Worm (Caenorhabditis elegans) whole organism, L1 larva: ENCODE data around the gene unc-45.
A peak's percentile ranks its signal among the peaks of the same experiment; 100 is the strongest.

Experiments
- C04F5.9 ChIP-seq: sonication (generic microtip); optimal IDR thresholded peaks from 2 replicates; lab custom pipeline; 2016; ENCODE audit warnings: missing genetic modification characterization, missing compliant biosample characterization
- C34B4.2 ChIP-seq: sonication (generic microtip); optimal IDR thresholded peaks from 2 replicates; lab custom pipeline; 2017; ENCODE audit warnings: mild to moderate bottlenecking, missing genetic modification characterization, missing compliant biosample characterization
- F16B12.6 ChIP-seq: fragments of 150-350 bp; optimal IDR thresholded peaks from 2 replicates; lab custom pipeline; 2014; ENCODE audit warnings: missing biosample characterization, missing genetic modification characterization
- aha-1 ChIP-seq: fragments of 150-350 bp; optimal IDR thresholded peaks from 2 replicates; lab custom pipeline; 2014; ENCODE audit warnings: missing biosample characterization, missing genetic modification characterization
- alr-1 ChIP-seq: fragments of 200-800 bp; sonication (Bioruptor generic); optimal IDR thresholded peaks from 2 replicates; lab custom pipeline; 2018; ENCODE audit warnings: borderline replicate concordance, mild to moderate bottlenecking, missing genetic modification characterization, missing compliant biosample characterization
- aly-2 ChIP-seq: fragments of 150-350 bp; optimal IDR thresholded peaks from 2 replicates; lab custom pipeline; 2014; ENCODE audit warnings: missing biosample characterization, missing genetic modification characterization
- ama-1 ChIP-seq: fragments of 150-350 bp; optimal IDR thresholded peaks from 2 replicates; lab custom pipeline; 2014
- ceh-82 ChIP-seq, 3 experiments: fragments of 150-350 bp in 1 of 3; sonication (generic microtip) in 2 of 3; optimal IDR thresholded peaks; 2 replicates each; lab custom pipeline; 2014 to 2017; ENCODE audit warnings: missing biosample characterization in 3 of 3, missing genetic modification characterization in 3 of 3
- ceh-90 ChIP-seq: sonication (generic microtip); optimal IDR thresholded peaks from 2 replicates; lab custom pipeline; 2016; ENCODE audit warnings: missing genetic modification characterization, missing compliant biosample characterization
- ces-1 ChIP-seq: fragments of 150-350 bp; optimal IDR thresholded peaks from 2 replicates; lab custom pipeline; 2014; ENCODE audit warnings: missing biosample characterization, missing genetic modification reagents, missing genetic modification characterization
- dpl-1 ChIP-seq, 3 experiments: fragments of 150-350 bp in 2 of 3; sonication (generic microtip) in 1 of 3; optimal IDR thresholded peaks; 2 replicates each; lab custom pipeline; 2014 to 2017; ENCODE audit warnings: missing biosample characterization in 3 of 3, missing genetic modification characterization in 3 of 3, missing genetic modification reagents in 3 of 3
- dsc-1 ChIP-seq: sonication (generic microtip); optimal IDR thresholded peaks from 2 replicates; lab custom pipeline; 2016; ENCODE audit warnings: mild to moderate bottlenecking, missing genetic modification characterization, missing compliant biosample characterization
- efl-3 ChIP-seq: fragments of 200-800 bp; sonication (Bioruptor generic); optimal IDR thresholded peaks from 2 replicates; lab custom pipeline; 2018; ENCODE audit warnings: mild to moderate bottlenecking, missing genetic modification characterization, missing compliant biosample characterization
- egl-13 ChIP-seq: sonication (generic microtip); optimal IDR thresholded peaks from 2 replicates; lab custom pipeline; 2016; ENCODE audit warnings: missing genotype, missing genetic modification reagents, missing genetic modification characterization, missing compliant biosample characterization
- egl-27 ChIP-seq, 2 experiments: fragments of 150-350 bp in 1 of 2; sonication (generic microtip); optimal IDR thresholded peaks; 3 replicates each; lab custom pipeline; 2017 to 2018; ENCODE audit warnings: missing biosample characterization in 2 of 2, missing genetic modification characterization in 2 of 2, missing genetic modification reagents in 2 of 2
- ets-5 ChIP-seq: fragments of 200-800 bp; sonication (Bioruptor generic); IDR thresholded peaks from 2 replicates; pipeline ENCODE4 v1.3.6; 2022; ENCODE audit warnings: missing genetic modification characterization, missing compliant biosample characterization
- fkh-4 ChIP-seq: sonication (generic microtip); optimal IDR thresholded peaks from 2 replicates; lab custom pipeline; 2016; ENCODE audit warnings: missing compliant biosample characterization, missing genetic modification characterization, borderline replicate concordance
- fkh-8 ChIP-seq: sonication (generic microtip); optimal IDR thresholded peaks from 2 replicates; lab custom pipeline; 2016; ENCODE audit warnings: mild to moderate bottlenecking, missing genetic modification characterization, missing compliant biosample characterization
- grh-1 ChIP-seq: fragments of 200-800 bp; sonication (Bioruptor generic); IDR thresholded peaks from 2 replicates; pipeline ENCODE4 v1.3.6; 2022; ENCODE audit warnings: missing genetic modification reagents, missing genetic modification characterization, missing compliant biosample characterization
- irx-1 ChIP-seq: sonication (generic microtip); optimal IDR thresholded peaks from 2 replicates; lab custom pipeline; 2016; ENCODE audit warnings: missing genetic modification characterization, missing compliant biosample characterization
- isw-1 ChIP-seq: fragments of 200-800 bp; sonication (Bioruptor generic); IDR thresholded peaks from 2 replicates; pipeline ENCODE4 v1.3.6; 2022; ENCODE audit warnings: missing genetic modification characterization, missing compliant biosample characterization
- lin-13 ChIP-seq: fragments of 150-350 bp; optimal IDR thresholded peaks from 2 replicates; lab custom pipeline; 2014; ENCODE audit warnings: missing biosample characterization, missing genetic modification reagents, missing genetic modification characterization
- lin-15B ChIP-seq: fragments of 150-350 bp; sonication (generic microtip); optimal IDR thresholded peaks from 3 replicates; lab custom pipeline; 2014; ENCODE audit warnings: missing biosample characterization, missing genetic modification characterization
- lir-3 ChIP-seq: sonication (generic microtip); optimal IDR thresholded peaks from 2 replicates; lab custom pipeline; 2016; ENCODE audit warnings: mild to moderate bottlenecking, missing genetic modification characterization, moderate library complexity, missing compliant biosample characterization; ENCODE audit not compliant: poor library complexity
- lsy-2 ChIP-seq, 2 experiments: fragments of 150-350 bp; optimal IDR thresholded peaks; 2 replicates each; lab custom pipeline; 2014; ENCODE audit warnings: missing biosample characterization in 2 of 2, missing genetic modification characterization in 2 of 2
- mab-9 ChIP-seq: fragments of 200-800 bp; sonication (Bioruptor generic); IDR thresholded peaks from 2 replicates; pipeline ENCODE4 v1.3.6; 2022; ENCODE audit warnings: missing genetic modification reagents, missing genetic modification characterization, missing compliant biosample characterization
- mdl-1 ChIP-seq, 2 experiments: fragments of 150-350 bp; optimal IDR thresholded peaks; 2 replicates each; lab custom pipeline; 2014 to 2017; ENCODE audit warnings: missing biosample characterization in 2 of 2, missing genetic modification characterization in 2 of 2, inconsistent platforms in 1 of 2
- mef-2 ChIP-seq: fragments of 150-350 bp; optimal IDR thresholded peaks from 2 replicates; lab custom pipeline; 2014; ENCODE audit warnings: missing biosample characterization, missing genetic modification characterization
- nhr-12 ChIP-seq: sonication (generic microtip); optimal IDR thresholded peaks from 2 replicates; lab custom pipeline; 2017; ENCODE audit warnings: missing biosample characterization, missing genetic modification characterization
- nhr-19 ChIP-seq: fragments of 200-800 bp; sonication (Bioruptor generic); conservative IDR thresholded peaks from 2 replicates; pipeline ENCODE4 v1.3.6; 2022; ENCODE audit warnings: missing genetic modification characterization, missing compliant biosample characterization
- nhr-28 ChIP-seq: fragments of 150-350 bp; optimal IDR thresholded peaks from 2 replicates; lab custom pipeline; 2014; ENCODE audit warnings: missing biosample characterization, missing genetic modification characterization
- nhr-47 ChIP-seq: sonication (generic microtip); optimal IDR thresholded peaks from 2 replicates; lab custom pipeline; 2016; ENCODE audit warnings: mild to moderate bottlenecking, missing genetic modification characterization, moderate library complexity, missing compliant biosample characterization
- nhr-76 ChIP-seq: sonication (generic microtip); optimal IDR thresholded peaks from 2 replicates; lab custom pipeline; 2017; ENCODE audit warnings: missing biosample characterization, missing genetic modification characterization
- nhr-77 ChIP-seq: fragments of 150-350 bp; optimal IDR thresholded peaks from 2 replicates; lab custom pipeline; 2014; ENCODE audit warnings: missing biosample characterization, missing genetic modification characterization
- nhr-84 ChIP-seq: sonication (generic microtip); optimal IDR thresholded peaks from 2 replicates; lab custom pipeline; 2017; ENCODE audit warnings: missing biosample characterization, missing genetic modification characterization
- nhr-85 ChIP-seq: sonication (generic microtip); peaks from one replicate; lab custom pipeline; 2016; ENCODE audit warnings: missing genetic modification characterization, inconsistent platforms, missing compliant biosample characterization
- pag-3 ChIP-seq: sonication (generic microtip); optimal IDR thresholded peaks from 2 replicates; lab custom pipeline; 2017; ENCODE audit warnings: missing genetic modification characterization, mild to moderate bottlenecking, missing compliant biosample characterization, antibody characterized with exemption, borderline replicate concordance; ENCODE audit not compliant: insufficient read depth
- pax-3 ChIP-seq: fragments of 200-800 bp; sonication (Bioruptor generic); optimal IDR thresholded peaks from 2 replicates; lab custom pipeline; 2018; ENCODE audit warnings: mild to moderate bottlenecking, missing genetic modification characterization, moderate library complexity, missing compliant biosample characterization
- pqm-1 ChIP-seq: sonication (generic microtip); optimal IDR thresholded peaks from 3 replicates; lab custom pipeline; 2017; ENCODE audit warnings: missing biosample characterization, missing genetic modification characterization
- rnt-1 ChIP-seq: sonication (generic microtip); optimal IDR thresholded peaks from 2 replicates; lab custom pipeline; 2016; ENCODE audit warnings: mild to moderate bottlenecking, missing genetic modification characterization, moderate library complexity, missing compliant biosample characterization
- skn-1 ChIP-seq: fragments of 150-350 bp; optimal IDR thresholded peaks from 2 replicates; lab custom pipeline; 2014; ENCODE audit warnings: missing biosample characterization, missing genetic modification characterization
- snu-23 ChIP-seq: sonication (generic microtip); optimal IDR thresholded peaks from 2 replicates; lab custom pipeline; 2016; ENCODE audit warnings: missing genetic modification characterization, missing compliant biosample characterization
- sox-4 ChIP-seq: sonication (generic microtip); optimal IDR thresholded peaks from 2 replicates; lab custom pipeline; 2016; ENCODE audit warnings: missing genetic modification characterization, missing compliant biosample characterization
- sptf-1 ChIP-seq: fragments of 150-350 bp; optimal IDR thresholded peaks from 2 replicates; lab custom pipeline; 2014; ENCODE audit warnings: missing biosample characterization, missing genetic modification characterization
- tlp-1 ChIP-seq: fragments of 150-350 bp; optimal IDR thresholded peaks from 2 replicates; lab custom pipeline; 2014; ENCODE audit warnings: missing biosample characterization, missing genetic modification characterization
- unc-130 ChIP-seq: fragments of 150-350 bp; optimal IDR thresholded peaks from 2 replicates; lab custom pipeline; 2017; ENCODE audit warnings: missing biosample characterization, missing genetic modification characterization, inconsistent platforms
- unc-98 ChIP-seq: fragments of 200-800 bp; sonication (Bioruptor generic); IDR thresholded peaks from 2 replicates; pipeline ENCODE4 v1.3.6; 2022; ENCODE audit warnings: missing genetic modification characterization, missing compliant biosample characterization
- xbp-1 ChIP-seq: sonication (generic microtip); optimal IDR thresholded peaks from 2 replicates; lab custom pipeline; 2016; ENCODE audit warnings: missing genetic modification characterization, missing compliant biosample characterization
- zag-1 ChIP-seq: fragments of 150-350 bp; optimal IDR thresholded peaks from 2 replicates; lab custom pipeline; 2014; ENCODE audit warnings: missing biosample characterization, missing genetic modification characterization
- zip-4 ChIP-seq: fragments of 200-800 bp; sonication (Bioruptor generic); optimal IDR thresholded peaks from 2 replicates; lab custom pipeline; 2018; ENCODE audit warnings: mild to moderate bottlenecking, missing genetic modification characterization, moderate library complexity, missing compliant biosample characterization
- ztf-11 ChIP-seq, 2 experiments: sonication (generic microtip); optimal IDR thresholded peaks; 2 replicates each; lab custom pipeline; 2016 to 2017; ENCODE audit warnings: missing genetic modification characterization in 2 of 2, missing biosample characterization in 1 of 2, missing compliant biosample characterization in 1 of 2
- ztf-4 ChIP-seq: fragments of 150-350 bp; optimal IDR thresholded peaks from 2 replicates; lab custom pipeline; 2014; ENCODE audit warnings: missing biosample characterization, missing genetic modification characterization

unc-45 gene

ce11 chrIII:482739-483138, 8.6 kb upstream of the unc-45 start (continued):
- TF ChIP-seq pqm-1 (tag; lab: Kevin White, UChicago) (no peak), zip-4 (GFP tag; lab: Kevin White, UChicago) (no peak), mef-2 (no peak), lin-15B (tag; lab: Kevin White, UChicago) (no peak), xbp-1 (tag; lab: Kevin White, UChicago) (peak; percentile 6), ceh-90 (no peak), fkh-8 (tag; lab: Kevin White, UChicago) (peak; percentile 95), irx-1 (tag; lab: Kevin White, UChicago) (peak; percentile 11), nhr-19 (GFP tag; lab: Robert Waterston, UW) (0 out of 2 replicates have a peak, but pooled peaks have one; percentile 10), lsy-2 (tag; optimal IDR thresholded peaks at IDR 0.05; lab: Kevin White, UChicago) (peak in 1 of 2 experiments; percentile 55), alr-1 (tag; lab: Kevin White, UChicago) (no peak), lir-3 (tag; lab: Kevin White, UChicago) (no peak), nhr-84 (tag; lab: Kevin White, UChicago) (no peak), ama-1 (lab: Kevin White, UChicago) (no peak), unc-98 (no peak), nhr-28 (tag; lab: Kevin White, UChicago) (no peak), ceh-82 (tag; optimal IDR thresholded peaks at IDR 0.05; lab: Kevin White, UChicago) (no peak), sptf-1 (tag; lab: Kevin White, UChicago) (no peak), sox-4 (tag; lab: Kevin White, UChicago) (peak; percentile 95), ztf-4 (tag; lab: Kevin White, UChicago) (no peak), egl-13 (tag; lab: Kevin White, UChicago) (peak; percentile 77), nhr-77 (no peak), ets-5 (GFP tag; lab: Robert Waterston, UW) (no peak), zag-1 (tag; lab: Kevin White, UChicago) (no peak), grh-1 (GFP tag; lab: Robert Waterston, UW) (no peak), rnt-1 (no peak), aha-1 (tag; lab: Kevin White, UChicago) (no peak), ztf-11 (tag; optimal IDR thresholded peaks at IDR 0.05; lab: Kevin White, UChicago) (no peak), lin-13 (GFP tag; lab: Kevin White, UChicago) (no peak), F16B12.6 (tag; lab: Kevin White, UChicago) (no peak), egl-27 (tag; optimal IDR thresholded peaks at IDR 0.05; lab: Kevin White, UChicago) (no peak), nhr-47 (tag; lab: Kevin White, UChicago) (peak; percentile 91), dsc-1 (peak; percentile 100), C04F5.9 (no peak)

- TF ChIP-seq ces-1 (GFP tag; lab: Kevin White, UChicago), result no peak
- TF ChIP-seq sox-4 (tag; lab: Kevin White, UChicago), result no peak
- TF ChIP-seq isw-1 (GFP tag; lab: Robert Waterston, UW), result no peak
- TF ChIP-seq mdl-1 (tag; optimal IDR thresholded peaks at IDR 0.05; lab: Kevin White, UChicago), result no peak
- TF ChIP-seq nhr-47 (tag; lab: Kevin White, UChicago), result peak; percentile 27
- no peak for TF ChIP-seq efl-3 (GFP tag; lab: Kevin White, UChicago)
- TF ChIP-seq dpl-1 (GFP tag; optimal IDR thresholded peaks at IDR 0.05; lab: Kevin White, UChicago), result no peak
- no peak for TF ChIP-seq snu-23 (GFP tag; lab: Kevin White, UChicago)
- no peak for TF ChIP-seq mab-9 (GFP tag; lab: Robert Waterston, UW)
- TF ChIP-seq nhr-12 (tag; lab: Kevin White, UChicago), result no peak
- peak; percentile 83 for TF ChIP-seq fkh-8 (tag; lab: Kevin White, UChicago)
- no peak for TF ChIP-seq nhr-84 (tag; lab: Kevin White, UChicago)
- TF ChIP-seq nhr-76 (tag; lab: Kevin White, UChicago), result no peak
- no peak for TF ChIP-seq sptf-1 (tag; lab: Kevin White, UChicago)
- no peak for TF ChIP-seq pqm-1 (tag; lab: Kevin White, UChicago)
- no peak for TF ChIP-seq fkh-4 (tag; lab: Kevin White, UChicago)
- TF ChIP-seq skn-1 (tag; lab: Kevin White, UChicago), result no peak
- no peak for TF ChIP-seq C34B4.2 (tag; lab: Kevin White, UChicago)
- TF ChIP-seq pax-3 (tag; lab: Kevin White, UChicago), result peak; percentile 26
- no peak for TF ChIP-seq zip-4 (GFP tag; lab: Kevin White, UChicago)
- TF ChIP-seq ceh-82 (tag; optimal IDR thresholded peaks at IDR 0.05; lab: Kevin White, UChicago), result no peak
- TF ChIP-seq egl-13 (tag; lab: Kevin White, UChicago), result peak; percentile 35
- TF ChIP-seq ets-5 (GFP tag; lab: Robert Waterston, UW), result no peak
- no peak for TF ChIP-seq unc-130 (tag; lab: Kevin White, UChicago)
- peak; percentile 58 for TF ChIP-seq dsc-1
- no peak for TF ChIP-seq pag-3 (tag; lab: Kevin White, UChicago)
- no peak for TF ChIP-seq nhr-85
- TF ChIP-seq lin-15B (tag; lab: Kevin White, UChicago), result no peak
- no peak for TF ChIP-seq tlp-1 (tag; lab: Kevin White, UChicago)
- TF ChIP-seq aly-2 (tag; lab: Kevin White, UChicago), result no peak
These were observed 7.8 kb upstream of the unc-45 start, which contains the start of gene F10C5.3 for ce11 chrIII:483556-483955. Gene F10C5.3, plus strand, starts transcription at chrIII:483868.
